Worm (Caenorhabditis elegans): Measurements from ENCODE around the gene col-169.

col-169 gene

DNA sequence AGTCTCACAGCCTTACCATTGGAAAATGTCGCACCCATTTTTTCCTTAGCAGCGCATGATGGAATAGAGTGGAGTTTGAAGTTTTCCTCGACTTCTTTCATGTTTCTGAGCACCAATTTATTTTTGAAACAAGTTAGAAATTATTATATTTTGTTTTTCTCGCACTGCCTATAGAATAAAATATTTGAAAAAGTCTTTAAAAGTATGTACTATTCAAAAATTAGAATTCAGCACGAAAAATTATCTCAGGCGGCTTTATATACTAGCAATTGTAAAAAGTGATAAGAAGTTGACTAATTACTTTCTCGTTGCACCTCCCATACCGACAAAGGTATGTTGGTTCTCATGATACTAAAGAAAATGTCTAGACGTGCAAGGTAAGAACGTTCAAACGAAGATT is 18.1 kb downstream of the col-169 start, which contains the start of gene C03B1.9:
TSS of gene C03B1.9 (minus strand) at position 101 of the 400 bp plus-strand sequence.
- TF ChIP-seq skn-1 (tag; optimal IDR thresholded peaks at IDR 0.05) (no peak), sup-37 (GFP tag; optimal IDR thresholded peaks at IDR 0.05) (no peak), vab-15 (tag; optimal IDR thresholded peaks at IDR 0.05) (no peak), aha-1 (tag; optimal IDR thresholded peaks at IDR 0.05) (no peak), C16A3.4 (tag; optimal IDR thresholded peaks at IDR 0.05) (no peak), nhr-19 (GFP tag; conservative IDR thresholded peaks at IDR 0.05) (no peak), zip-4 (GFP tag; optimal IDR thresholded peaks at IDR 0.05) (no peak), C34B4.2 (tag; optimal IDR thresholded peaks at IDR 0.05) (no peak), hpl-2 (GFP tag; optimal IDR thresholded peaks at IDR 0.05) (no peak), ceh-63 (GFP tag; optimal IDR thresholded peaks at IDR 0.05) (no peak), aly-2 (tag; optimal IDR thresholded peaks at IDR 0.05) (no peak), nhr-76 (tag; optimal IDR thresholded peaks at IDR 0.05) (no peak), zag-1 (tag; optimal IDR thresholded peaks at IDR 0.05) (no peak), mef-2 (tag; optimal IDR thresholded peaks at IDR 0.05) (no peak), mab-9 (GFP tag; IDR thresholded peaks at IDR 0.05) (no peak), lin-13 (GFP tag; optimal IDR thresholded peaks at IDR 0.05) (no peak)

- TF ChIP-seq blmp-1 (tag; optimal IDR thresholded peaks at IDR 0.05) (no peak), dsc-1 (tag; optimal IDR thresholded peaks at IDR 0.05) (peak; percentile 7)
Measured at ce11 chrX:6350016-6350415, 21.1 kb downstream of the col-169 start, which contains the start of gene C03B1.6. TSS of gene C03B1.6 (plus strand) at chrX:6350316.

DNA sequence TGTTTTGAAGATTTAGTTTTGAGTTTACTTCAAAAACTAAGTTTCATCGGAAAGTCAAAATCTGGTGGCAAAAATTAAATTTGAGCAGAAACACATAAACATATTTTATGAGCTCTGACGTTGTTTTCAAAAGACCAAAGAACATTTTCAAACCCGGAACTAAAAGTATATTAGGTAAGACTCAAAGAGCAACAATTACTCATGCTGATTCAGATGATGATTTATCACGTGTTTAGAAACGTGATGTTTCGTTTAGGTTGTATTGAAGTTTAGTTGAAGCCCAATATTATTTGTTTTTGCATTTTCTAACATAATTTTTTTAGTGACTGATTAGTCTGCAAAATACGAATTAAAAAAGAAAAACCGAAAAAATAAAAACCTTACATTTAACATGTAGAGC is 24.8 kb downstream of the col-169 start:
- TF ChIP-seq fkh-8 (tag; optimal IDR thresholded peaks at IDR 0.05) (peak; percentile 78), ceh-8 (GFP tag; optimal IDR thresholded peaks at IDR 0.05) (peak; percentile 60), nhr-20 (tag; optimal IDR thresholded peaks at IDR 0.05) (peak; percentile 3), sox-4 (tag; optimal IDR thresholded peaks at IDR 0.05) (peak; percentile 43), nhr-71 (tag; optimal IDR thresholded peaks at IDR 0.05) (peak; percentile 51), xbp-1 (tag; optimal IDR thresholded peaks at IDR 0.05) (peak; percentile 15), nhr-76 (tag; optimal IDR thresholded peaks at IDR 0.05) (no peak), lin-39 (tag; optimal IDR thresholded peaks at IDR 0.05) (no peak)

DNA sequence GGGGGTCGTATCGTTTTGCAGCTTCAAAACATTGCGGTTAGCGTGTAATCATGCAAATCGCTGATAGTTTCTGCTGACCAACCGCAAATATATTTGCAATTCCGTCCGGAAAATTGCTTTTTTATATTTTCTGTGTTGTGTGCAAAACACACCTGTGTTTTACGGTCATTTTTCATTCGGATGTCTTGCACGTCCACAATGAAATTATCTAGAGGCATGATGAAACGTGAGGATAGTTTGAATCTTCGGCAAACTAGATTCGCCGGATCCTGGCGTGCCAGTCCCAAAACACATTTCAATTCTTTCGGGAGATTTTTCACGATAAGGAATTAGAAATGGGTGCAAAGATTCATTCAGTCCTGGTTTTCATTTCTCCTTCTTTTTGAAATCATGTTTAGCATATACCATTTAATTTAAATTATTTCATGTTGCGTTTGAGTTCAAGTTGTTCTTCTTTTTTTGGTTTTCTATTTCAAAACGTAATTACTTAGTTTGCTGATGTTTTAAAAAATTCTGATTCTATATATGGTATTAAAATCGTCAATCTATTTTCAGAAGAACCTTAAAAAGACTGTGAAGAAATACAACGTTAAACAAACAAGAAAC is 26.2 kb downstream of the col-169 start, which contains the start of gene C03B1.5:
TSS of gene C03B1.5 (plus strand) at position 556 of the 606 bp plus-strand sequence.
- no peak for TF ChIP-seq egl-27 (tag; optimal IDR thresholded peaks at IDR 0.05)
- no peak for TF ChIP-seq ama-1 (optimal IDR thresholded peaks at IDR 0.05)
- TF ChIP-seq C34B4.2 (tag; optimal IDR thresholded peaks at IDR 0.05), result no peak
- TF ChIP-seq zip-4 (GFP tag; optimal IDR thresholded peaks at IDR 0.05), result no peak
- TF ChIP-seq dsc-1 (tag; optimal IDR thresholded peaks at IDR 0.05), result no peak
- TF ChIP-seq tbx-2 (tag; optimal IDR thresholded peaks at IDR 0.05), result no peak
- no peak for TF ChIP-seq rnt-1 (tag; optimal IDR thresholded peaks at IDR 0.05)
- TF ChIP-seq nhr-237 (tag; optimal IDR thresholded peaks at IDR 0.05), result no peak
- TF ChIP-seq nhr-84 (tag; optimal IDR thresholded peaks at IDR 0.05), result no peak
- no peak for TF ChIP-seq efl-1 (optimal IDR thresholded peaks at IDR 0.05)
- TF ChIP-seq efl-1 (GFP tag; optimal IDR thresholded peaks at IDR 0.05 in 1 of 2), result peak in 1 of 2 experiments; percentile 91
- TF ChIP-seq mdl-1 (tag; optimal IDR thresholded peaks at IDR 0.05), result no peak
- peak; percentile 15 for TF ChIP-seq elt-2 (tag; optimal IDR thresholded peaks at IDR 0.05)

DNA sequence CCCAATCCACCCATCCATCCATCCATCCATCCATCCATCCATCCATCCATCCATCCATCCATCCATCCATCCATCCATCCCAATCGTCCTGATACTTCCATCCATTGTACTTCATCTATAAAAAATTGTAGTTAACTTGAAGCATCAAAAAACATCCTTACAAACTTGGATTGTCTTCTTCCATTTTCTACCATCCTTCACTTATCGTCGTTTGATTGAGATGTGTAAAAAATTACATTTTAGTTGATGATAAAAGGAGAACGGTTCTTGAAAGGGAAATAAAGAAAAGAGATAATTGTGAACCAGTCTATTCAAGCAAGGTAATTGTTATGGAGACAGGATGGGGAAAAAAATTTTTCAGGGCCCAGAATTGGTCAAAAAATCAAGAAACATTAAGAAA is 28.8 kb downstream of the col-169 start, which contains the start of gene C03B1.10:
TSS of gene C03B1.10 (minus strand) at position 101 of the 400 bp plus-strand sequence.
- TF ChIP-seq alr-1 (tag; optimal IDR thresholded peaks at IDR 0.05; ENCODE audit: borderline replicate concordance) (no peak), zag-1 (tag; optimal IDR thresholded peaks at IDR 0.05) (no peak), egl-13 (tag; optimal IDR thresholded peaks at IDR 0.05) (no peak), fkh-10 (GFP tag; optimal IDR thresholded peaks at IDR 0.05) (no peak), vab-15 (tag; optimal IDR thresholded peaks at IDR 0.05) (no peak), nhr-28 (tag; optimal IDR thresholded peaks at IDR 0.05) (no peak), aha-1 (tag; optimal IDR thresholded peaks at IDR 0.05) (no peak), nhr-19 (GFP tag; conservative IDR thresholded peaks at IDR 0.05) (no peak), unc-30 (tag; optimal IDR thresholded peaks at IDR 0.05) (no peak), aly-2 (tag; optimal IDR thresholded peaks at IDR 0.05) (no peak), snu-23 (GFP tag; optimal IDR thresholded peaks at IDR 0.05) (no peak), grh-1 (GFP tag; IDR thresholded peaks at IDR 0.05) (no peak), ceh-82 (tag; optimal IDR thresholded peaks at IDR 0.05) (no peak), snpc-4 (tag; optimal IDR thresholded peaks at IDR 0.05) (no peak), lin-39 (tag; optimal IDR thresholded peaks at IDR 0.05) (no peak), ceh-90 (tag; optimal IDR thresholded peaks at IDR 0.05) (no peak), nhr-12 (tag; optimal IDR thresholded peaks at IDR 0.05) (no peak), hpl-2 (GFP tag; optimal IDR thresholded peaks at IDR 0.05) (no peak), hlh-4 (tag; optimal IDR thresholded peaks at IDR 0.05) (no peak)

All from whole organism, L1 larva.